Worm (Caenorhabditis elegans) whole organism, early embryonic: ENCODE measurements around the gene T03G6.7.

Experiments used
- B0310.2 ChIP-seq: sonication (generic microtip); optimal IDR thresholded peaks from 2 replicates; lab custom pipeline; 2016; ENCODE audit warnings: mild to moderate bottlenecking, missing genetic modification characterization, missing compliant biosample characterization
- F13C5.2 ChIP-seq: sonication (generic microtip); optimal IDR thresholded peaks from 2 replicates; lab custom pipeline; 2017; ENCODE audit warnings: mild to moderate bottlenecking, missing genetic modification characterization, inconsistent platforms, missing compliant biosample characterization
- ama-1 ChIP-seq: fragments of 150-350 bp; optimal IDR thresholded peaks from 2 replicates; lab custom pipeline; 2014
- ets-7 ChIP-seq: sonication (generic microtip); optimal IDR thresholded peaks from 2 replicates; lab custom pipeline; 2016; ENCODE audit warnings: missing genotype, missing genetic modification characterization, missing compliant biosample characterization
- flt-1 ChIP-seq: fragments of 200-800 bp; sonication (Bioruptor generic); IDR thresholded peaks from 2 replicates; pipeline ENCODE4 v1.3.6; 2022; ENCODE audit warnings: missing genetic modification characterization, missing compliant biosample characterization
- hnd-1 ChIP-seq: sonication (generic microtip); optimal IDR thresholded peaks from 2 replicates; lab custom pipeline; 2016; ENCODE audit warnings: missing genetic modification characterization, missing compliant biosample characterization
- pes-1 ChIP-seq: fragments of 200-800 bp; sonication (Bioruptor generic); IDR thresholded peaks from 2 replicates; pipeline ENCODE4 v1.3.6; 2022; ENCODE audit warnings: missing genetic modification reagents, missing genetic modification characterization, missing compliant biosample characterization
- scrt-1 ChIP-seq: fragments of 200-800 bp; sonication (Bioruptor generic); IDR thresholded peaks from 2 replicates; pipeline ENCODE4 v1.3.6; 2022; ENCODE audit warnings: missing genetic modification characterization, missing compliant biosample characterization
- tra-4 ChIP-seq: sonication (generic microtip); optimal IDR thresholded peaks from 2 replicates; lab custom pipeline; 2017; ENCODE audit warnings: missing genetic modification characterization, missing compliant biosample characterization

ce11 chrX:2592670-2593280 is 1.1 kb upstream of the T03G6.7 start:
- TF ChIP-seq tra-4 (tag; lab: Kevin White, UChicago) (no peak), pes-1 (no peak), ama-1 (no peak), hnd-1 (tag; lab: Kevin White, UChicago) (no peak), scrt-1 (no peak), flt-1 (GFP tag; lab: Robert Waterston, UW) (no peak), F13C5.2 (tag; lab: Kevin White, UChicago) (no peak), B0310.2 (tag; lab: Kevin White, UChicago) (no peak), ets-7 (tag; lab: Kevin White, UChicago) (no peak)
